Worm (Caenorhabditis elegans): ENCODE results near the gene F57F4.2.

- TF ChIP-seq mab-5 (tag; optimal IDR thresholded peaks at IDR 0.05) (no peak), unc-55 (GFP tag; optimal IDR thresholded peaks at IDR 0.05) (no peak), F13H6.1 (tag; optimal IDR thresholded peaks at IDR 0.05) (peak; percentile 92), nhr-23 (tag; optimal IDR thresholded peaks at IDR 0.05) (no peak), nhr-10 (tag; optimal IDR thresholded peaks at IDR 0.05) (no peak), skn-1 (tag; optimal IDR thresholded peaks at IDR 0.05) (no peak), mdl-1 (tag; optimal IDR thresholded peaks at IDR 0.05) (no peak), aly-2 (tag; optimal IDR thresholded peaks at IDR 0.05) (no peak), nhr-77 (tag; optimal IDR thresholded peaks at IDR 0.05) (no peak), ztf-4 (tag; optimal IDR thresholded peaks at IDR 0.05) (no peak), zag-1 (tag; optimal IDR thresholded peaks at IDR 0.05) (no peak), ama-1 (optimal IDR thresholded peaks at IDR 0.05) (no peak)
Measured at ce11 chrV:6346043-6346618, 43.4 kb downstream of the F57F4.2 start.
